Fruit fly (Drosophila melanogaster) whole organism: Measurements from ENCODE around the gene SmE.

Source experiments
- EcR ChIP-seq, 2 experiments: fragments of >200 bp; optimal IDR thresholded peaks; 2 replicates each; lab custom pipeline; 2017; ENCODE audit warnings: missing biosample characterization in 2 of 2, missing genetic modification characterization in 2 of 2, missing genetic modification reagents in 2 of 2
- pan ChIP-seq: fragments of >200 bp; optimal IDR thresholded peaks from 2 replicates; lab custom pipeline; 2017

dm6 chr2L:7875676-7876075 is 9.6 kb downstream of the SmE start:
- TF ChIP-seq pan (lab: Kevin White, UChicago) (no peak), EcR (GFP tag; optimal IDR thresholded peaks at IDR 0.05; lab: Kevin White, UChicago) (no peak)
